Worm (Caenorhabditis elegans): Measurements from ENCODE around the gene Y54G2A.10.

DNA sequence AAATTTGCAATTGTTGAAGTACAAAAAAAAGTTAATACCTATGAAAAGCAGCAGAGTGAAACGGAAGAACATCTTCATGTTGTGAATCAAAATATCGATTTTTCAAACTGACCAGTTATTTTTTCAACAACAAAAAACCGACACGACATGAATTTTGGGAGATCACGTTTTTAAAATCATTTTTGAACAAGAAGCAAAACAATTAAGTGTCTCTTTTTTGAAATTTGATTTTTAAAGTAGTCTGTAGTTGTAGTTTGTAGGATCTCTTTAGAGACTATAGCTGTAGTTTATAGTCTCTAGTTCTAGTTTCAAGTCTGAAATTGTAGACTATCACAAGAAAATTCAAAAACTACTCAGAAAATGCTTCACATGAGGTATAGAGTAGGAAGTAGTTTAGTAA lies 44.4 kb downstream of the Y54G2A.10 start, which contains the start of gene Y54G2A.15:
- TF ChIP-seq flt-1 (GFP tag; IDR thresholded peaks at IDR 0.05) (no peak), ref-1 (GFP tag; conservative IDR thresholded peaks at IDR 0.05) (no peak), tab-1 (GFP tag; IDR thresholded peaks at IDR 0.05) (no peak), med-1 (GFP tag; optimal IDR thresholded peaks at IDR 0.05; ENCODE audit: insufficient read depth) (no peak), ztf-29 (GFP tag; IDR thresholded peaks at IDR 0.05) (no peak), cog-1 (tag; optimal IDR thresholded peaks at IDR 0.05) (no peak), T22C8.4 (GFP tag; IDR thresholded peaks at IDR 0.05) (no peak), ztf-23 (GFP tag; IDR thresholded peaks at IDR 0.05) (no peak)

Measured in whole organism, midembryonic.